Fruit fly (Drosophila melanogaster) whole organism, wandering third instar larva: ENCODE data around the gene ppk15.

ENCODE experiments used
- Abd-B ChIP-seq: fragments of >200 bp; optimal IDR thresholded peaks from 2 replicates; lab custom pipeline; 2017; ENCODE audit warnings: missing biosample characterization, missing genetic modification characterization
- CG9705 ChIP-seq: fragments of 200-800 bp; sonication (Bioruptor generic); optimal IDR thresholded peaks from 2 replicates; lab custom pipeline; 2018; ENCODE audit warnings: missing biosample characterization, mild to moderate bottlenecking, missing genetic modification characterization
- CrebA ChIP-seq: fragments of 200-800 bp; sonication (Bioruptor generic); optimal IDR thresholded peaks from 2 replicates; lab custom pipeline; 2016; ENCODE audit warnings: missing biosample characterization, mild to moderate bottlenecking, missing genetic modification characterization, borderline replicate concordance
- Dfd ChIP-seq: fragments of >200 bp; optimal IDR thresholded peaks from 2 replicates; lab custom pipeline; 2017; ENCODE audit warnings: missing biosample characterization, missing genetic modification characterization
- Dif ChIP-seq: fragments of 200-275, 200-300 bp; sonication (Bioruptor generic); optimal IDR thresholded peaks from 2 replicates; lab custom pipeline; 2018; ENCODE audit warnings: missing biosample characterization, missing genetic modification characterization; ENCODE audit not compliant: partially characterized antibody
- GATAd ChIP-seq: sonication (Bioruptor generic); optimal IDR thresholded peaks from 2 replicates; lab custom pipeline; 2016; ENCODE audit warnings: missing biosample characterization, missing genetic modification characterization
- HLH106 ChIP-seq: fragments of 200-800 bp; optimal IDR thresholded peaks from 3 replicates; lab custom pipeline; 2019; ENCODE audit warnings: missing biosample characterization, mild to moderate bottlenecking, missing genetic modification characterization, moderate library complexity
- Hr78 ChIP-seq: fragments of >200 bp; optimal IDR thresholded peaks from 2 replicates; lab custom pipeline; 2017; ENCODE audit warnings: missing biosample characterization, missing genetic modification characterization
- Hr83 ChIP-seq: fragments of 200-300 bp; sonication (Bioruptor generic); optimal IDR thresholded peaks from 2 replicates; lab custom pipeline; 2016; ENCODE audit warnings: missing biosample characterization, mild to moderate bottlenecking, missing genetic modification characterization, moderate library complexity; ENCODE audit not compliant: poor library complexity, severe bottlenecking
- Jra ChIP-seq: sonication (Bioruptor generic); optimal IDR thresholded peaks from 2 replicates; lab custom pipeline; 2016; ENCODE audit warnings: missing biosample characterization, missing genetic modification characterization
- Mio ChIP-seq: sonication (Bioruptor generic); optimal IDR thresholded peaks from 2 replicates; lab custom pipeline; 2016; ENCODE audit warnings: missing biosample characterization, missing genetic modification characterization
- Sp1 ChIP-seq: fragments of 200-800 bp; sonication (Bioruptor generic); optimal IDR thresholded peaks from 3 replicates; lab custom pipeline; 2019; ENCODE audit warnings: missing biosample characterization, mild to moderate bottlenecking, missing genetic modification characterization, moderate library complexity
- br ChIP-seq: fragments of 200-800 bp; sonication (Bioruptor generic); optimal IDR thresholded peaks from 2 replicates; lab custom pipeline; 2016; ENCODE audit warnings: missing biosample characterization, missing genetic modification characterization
- dl ChIP-seq, 2 experiments: fragments of 175-275, 200-275 bp in 1 of 2; fragments of 200-275 bp in 1 of 2; sonication (Bioruptor generic); optimal IDR thresholded peaks; lab custom pipeline; 2018; ENCODE audit warnings: mild to moderate bottlenecking in 2 of 2, missing biosample characterization in 2 of 2, missing genetic modification characterization in 2 of 2, moderate library complexity in 2 of 2; ENCODE audit not compliant: partially characterized antibody in 2 of 2, insufficient read depth in 1 of 2
- ey ChIP-seq: fragments of 200-800 bp; sonication (Bioruptor generic); optimal IDR thresholded peaks from 2 replicates; lab custom pipeline; 2016; ENCODE audit warnings: missing biosample characterization, missing genetic modification characterization
- foxo ChIP-seq, 2 experiments: fragments of 200-800 bp; sonication (Bioruptor generic); optimal IDR thresholded peaks; 2 replicates in 1 of 2; 3 replicates in 1 of 2; lab custom pipeline; 2016 to 2017; ENCODE audit warnings: missing biosample characterization in 2 of 2, missing genetic modification characterization in 2 of 2
- h ChIP-seq: fragments of 200-800 bp; sonication (Bioruptor generic); optimal IDR thresholded peaks from 3 replicates; lab custom pipeline; 2016; ENCODE audit warnings: missing biosample characterization, mild to moderate bottlenecking, missing genetic modification characterization
- lola ChIP-seq: fragments of >200 bp; optimal IDR thresholded peaks from 2 replicates; lab custom pipeline; 2017; ENCODE audit warnings: missing biosample characterization, missing genetic modification characterization
- pan ChIP-seq: fragments of >200 bp; optimal IDR thresholded peaks from 2 replicates; lab custom pipeline; 2017
- psq ChIP-seq: fragments of 200-800 bp; sonication (Bioruptor generic); optimal IDR thresholded peaks from 3 replicates; lab custom pipeline; 2017; ENCODE audit warnings: missing biosample characterization, mild to moderate bottlenecking, missing genetic modification characterization, moderate library complexity
- rgr ChIP-seq: fragments of 200-800 bp; sonication (Bioruptor generic); optimal IDR thresholded peaks from 3 replicates; lab custom pipeline; 2016; ENCODE audit warnings: missing biosample characterization, mild to moderate bottlenecking, missing genetic modification characterization
- sage ChIP-seq: fragments of 200-800 bp; sonication (Bioruptor generic); optimal IDR thresholded peaks from 2 replicates; lab custom pipeline; 2016; ENCODE audit warnings: missing biosample characterization, mild to moderate bottlenecking, missing genetic modification characterization
- sv ChIP-seq: fragments of 200-800 bp; sonication (Bioruptor generic); optimal IDR thresholded peaks from 3 replicates; lab custom pipeline; 2016; ENCODE audit warnings: missing biosample characterization, missing genetic modification characterization
- tai ChIP-seq: sonication (Bioruptor generic); optimal IDR thresholded peaks from 2 replicates; lab custom pipeline; 2016; ENCODE audit warnings: missing biosample characterization, missing genetic modification characterization
- usp ChIP-seq: fragments of >200 bp; optimal IDR thresholded peaks from 2 replicates; lab custom pipeline; 2017; ENCODE audit warnings: missing biosample characterization, missing genetic modification characterization
- woc ChIP-seq: sonication (Bioruptor generic); optimal IDR thresholded peaks from 2 replicates; lab custom pipeline; 2016; ENCODE audit warnings: missing biosample characterization, mild to moderate bottlenecking, missing genetic modification characterization

The ppk15 gene

DNA sequence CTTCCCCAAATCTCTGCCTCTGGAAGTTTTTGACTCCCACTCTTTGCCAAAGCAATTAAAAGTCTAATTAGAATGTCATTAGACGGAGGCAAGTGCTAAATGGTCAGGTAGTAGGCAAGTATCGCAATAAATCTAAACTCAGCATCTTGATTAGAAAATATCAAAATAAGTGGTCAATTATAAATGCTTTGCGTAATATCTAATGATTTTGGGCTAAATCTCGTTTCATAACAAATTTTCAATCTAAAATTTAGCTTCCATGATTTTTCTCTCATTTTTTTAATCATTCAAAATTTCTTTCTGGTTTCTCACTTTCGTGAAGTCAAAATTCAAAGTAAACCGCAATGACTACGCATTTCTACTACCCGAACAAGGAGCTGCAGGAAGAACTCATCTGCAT is 10.3 kb upstream of the ppk15 start, which contains the start of gene Ald2:
Ald2 (plus strand) TSS at position 301 of the 400 bp plus-strand sequence.
- TF ChIP-seq ey (GFP tag; lab: Kevin White, UChicago) (no peak), GATAd (GFP tag; lab: Kevin White, UChicago) (no peak), Mio (GFP tag; lab: Kevin White, UChicago) (no peak), usp (GFP tag; lab: Kevin White, UChicago) (no peak), CG9705 (GFP tag; lab: Kevin White, UChicago) (no peak), Dif (GFP tag; lab: Kevin White, UChicago) (no peak), sage (no peak), sv (GFP tag; lab: Kevin White, UChicago) (no peak), tai (GFP tag; lab: Kevin White, UChicago) (no peak), Dfd (GFP tag; lab: Kevin White, UChicago) (no peak), HLH106 (tag; lab: Kevin White, UChicago) (no peak), h (no peak), Hr78 (GFP tag; lab: Kevin White, UChicago) (no peak), dl (GFP tag; optimal IDR thresholded peaks at IDR 0.05; lab: Kevin White, UChicago; ENCODE audit: insufficient read depth in 1 of 2, partially characterized antibody in 2 of 2) (no peak), pan (lab: Kevin White, UChicago) (no peak), foxo (GFP tag; optimal IDR thresholded peaks at IDR 0.05; lab: Kevin White, UChicago) (no peak), br (no peak), Abd-B (GFP tag; lab: Kevin White, UChicago) (no peak)
- TF ChIP-seq, all 38 proteins: peak for 0

DNA sequence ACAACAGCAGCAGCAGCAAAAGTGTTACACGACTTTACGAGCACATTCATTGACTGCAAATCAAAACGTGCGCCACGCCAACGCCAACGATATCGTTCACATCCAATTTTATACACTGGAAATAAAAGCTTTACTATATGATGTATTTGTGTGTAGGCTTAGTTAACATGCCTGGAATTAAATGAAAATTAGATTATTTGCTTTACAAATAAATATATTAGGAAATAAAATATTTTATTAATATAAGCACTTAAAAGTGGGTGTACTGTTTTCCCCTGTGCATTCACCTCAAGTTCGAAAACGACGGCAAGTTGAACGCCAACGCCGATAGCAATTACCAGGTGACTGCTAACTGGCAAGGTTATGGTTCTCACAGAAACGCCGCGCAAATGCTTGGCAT is 6.3 kb upstream of the ppk15 start:
- no peak for TF ChIP-seq lola (GFP tag; lab: Kevin White, UChicago)
- no peak for TF ChIP-seq Jra (GFP tag; lab: Kevin White, UChicago)
- TF ChIP-seq CrebA (GFP tag; lab: Kevin White, UChicago), result no peak
- TF ChIP-seq psq (GFP tag; lab: Kevin White, UChicago), result no peak
- TF ChIP-seq sv (GFP tag; lab: Kevin White, UChicago), result no peak
- TF ChIP-seq sage, result no peak
- TF ChIP-seq rgr (GFP tag; lab: Kevin White, UChicago), result no peak
- no peak for TF ChIP-seq Dfd (GFP tag; lab: Kevin White, UChicago)
- no peak for TF ChIP-seq woc (GFP tag; lab: Kevin White, UChicago)
- no peak for TF ChIP-seq Dif (GFP tag; lab: Kevin White, UChicago)
- TF ChIP-seq Hr83, result no peak
- TF ChIP-seq CG9705 (GFP tag; lab: Kevin White, UChicago), result no peak
- TF ChIP-seq Sp1, result no peak
- no peak for TF ChIP-seq tai (GFP tag; lab: Kevin White, UChicago)
- TF ChIP-seq GATAd (GFP tag; lab: Kevin White, UChicago), result no peak
